Fruit fly (Drosophila melanogaster) whole organism, embryonic: ENCODE data around the gene RpL8.

Experiments
- Adf1 ChIP-seq: fragments of 200-800 bp; sonication (Bioruptor generic); IDR thresholded peaks from 2 replicates; pipeline ENCODE4 v1.3.6; 2022; ENCODE audit warnings: missing biosample characterization, missing genetic modification characterization
- Atf-2 ChIP-seq: fragments of 200-800 bp; sonication (Bioruptor generic); optimal IDR thresholded peaks from 2 replicates; lab custom pipeline; 2016; ENCODE audit warnings: missing biosample characterization, missing genetic modification characterization
- CG10543 ChIP-seq: fragments of 200-800 bp; sonication (Bioruptor generic); optimal IDR thresholded peaks from 3 replicates; lab custom pipeline; 2017; ENCODE audit warnings: missing biosample characterization, mild to moderate bottlenecking, missing genetic modification characterization, moderate library complexity
- CG15269 ChIP-seq: fragments of 200-800 bp; sonication (Bioruptor generic); optimal IDR thresholded peaks from 2 replicates; lab custom pipeline; 2018; ENCODE audit warnings: missing biosample characterization, mild to moderate bottlenecking, missing genetic modification characterization, moderate library complexity
- CG1647 ChIP-seq: fragments of 200-800 bp; sonication (Bioruptor generic); optimal IDR thresholded peaks from 3 replicates; lab custom pipeline; 2016; ENCODE audit warnings: missing biosample characterization, missing genetic modification characterization
- CG17912 ChIP-seq: fragments of 200-800 bp; sonication (Bioruptor generic); optimal IDR thresholded peaks from 2 replicates; lab custom pipeline; 2018; ENCODE audit warnings: missing biosample characterization, mild to moderate bottlenecking, missing genetic modification characterization
- CG18262 ChIP-seq: fragments of 200-800 bp; optimal IDR thresholded peaks from 3 replicates; lab custom pipeline; 2019; ENCODE audit warnings: missing biosample characterization, mild to moderate bottlenecking, missing genetic modification characterization, moderate library complexity
- CG18599 ChIP-seq: fragments of 200-800 bp; sonication (Bioruptor generic); optimal IDR thresholded peaks from 3 replicates; lab custom pipeline; 2017; ENCODE audit warnings: missing biosample characterization, missing genetic modification characterization, mild to moderate bottlenecking, moderate library complexity, missing genetic modification reagents
- CG3407 ChIP-seq: fragments of 200-800 bp; sonication (Bioruptor generic); optimal IDR thresholded peaks from 2 replicates; lab custom pipeline; 2018; ENCODE audit warnings: missing biosample characterization, mild to moderate bottlenecking, missing genetic modification characterization
- CG3847 ChIP-seq: fragments of 200-800 bp; sonication (Bioruptor generic); IDR thresholded peaks from 2 replicates; pipeline ENCODE4 v1.3.6; 2022; ENCODE audit warnings: missing biosample characterization, missing genetic modification characterization
- CG4707 ChIP-seq: fragments of 200-800 bp; sonication (Bioruptor generic); optimal IDR thresholded peaks from 2 replicates; lab custom pipeline; 2018; ENCODE audit warnings: missing biosample characterization, mild to moderate bottlenecking, missing genetic modification characterization, moderate library complexity
- CG7372 ChIP-seq: fragments of 200-800 bp; sonication (Bioruptor generic); IDR thresholded peaks from 2 replicates; pipeline ENCODE4 v1.3.6; 2022; ENCODE audit warnings: missing biosample characterization, missing genetic modification characterization
- CG7839 ChIP-seq: fragments of 200-800 bp; sonication (Bioruptor generic); optimal IDR thresholded peaks from 3 replicates; lab custom pipeline; 2018; ENCODE audit warnings: missing biosample characterization, mild to moderate bottlenecking, missing genetic modification characterization, moderate library complexity
- CG9876 ChIP-seq: fragments of 200-800 bp; sonication (Bioruptor generic); optimal IDR thresholded peaks from 2 replicates; lab custom pipeline; 2016; ENCODE audit warnings: missing biosample characterization, missing genetic modification characterization
- CHES-1-like ChIP-seq: fragments of 200-800 bp; sonication (Bioruptor generic); optimal IDR thresholded peaks from 2 replicates; lab custom pipeline; 2016; ENCODE audit warnings: missing biosample characterization, missing genetic modification characterization
- Camta ChIP-seq: fragments of 200-800 bp; sonication (Bioruptor generic); optimal IDR thresholded peaks from 2 replicates; lab custom pipeline; 2016; ENCODE audit warnings: missing biosample characterization, missing genetic modification characterization
- Doc2 ChIP-seq: fragments of 200-800 bp; sonication (Bioruptor generic); IDR thresholded peaks from 2 replicates; pipeline ENCODE4 v1.3.6; 2022; ENCODE audit warnings: missing biosample characterization, missing genetic modification characterization
- Eip74EF ChIP-seq, 2 experiments: fragments of 200-800 bp in 1 of 2; fragments of >200 bp in 1 of 2; sonication (Bioruptor generic) in 1 of 2; optimal IDR thresholded peaks; 2 replicates each; lab custom pipeline; 2017 to 2019; ENCODE audit warnings: missing biosample characterization in 2 of 2, missing genetic modification characterization in 2 of 2, mild to moderate bottlenecking in 1 of 2, moderate library complexity in 1 of 2
- HHEX ChIP-seq: fragments of 200-800 bp; sonication (Bioruptor generic); optimal IDR thresholded peaks from 3 replicates; lab custom pipeline; 2017; ENCODE audit warnings: missing biosample characterization, mild to moderate bottlenecking, missing genetic modification characterization, missing genetic modification reagents
- Hand ChIP-seq: fragments of 200-800 bp; sonication (Bioruptor generic); optimal IDR thresholded peaks from 2 replicates; lab custom pipeline; 2017; ENCODE audit warnings: mild to moderate bottlenecking, missing biosample characterization, missing genetic modification reagents, missing genetic modification characterization
- Hmr ChIP-seq: fragments of 200-800 bp; sonication (Bioruptor generic); optimal IDR thresholded peaks from 3 replicates; lab custom pipeline; 2017; ENCODE audit warnings: mild to moderate bottlenecking, missing biosample characterization, missing genetic modification reagents, missing genetic modification characterization
- MBD-R2 ChIP-seq: fragments of 200-800 bp; sonication (Bioruptor generic); IDR thresholded peaks from 2 replicates; pipeline ENCODE4 v1.3.6; 2022; ENCODE audit warnings: missing biosample characterization, missing genetic modification characterization
- Mrtf ChIP-seq: fragments of 200-800 bp; sonication (Bioruptor generic); IDR thresholded peaks from 3 replicates; pipeline ENCODE4 v1.3.6; 2022; ENCODE audit warnings: missing biosample characterization, missing genetic modification characterization
- Myb ChIP-seq: fragments of 200-800 bp; sonication (Bioruptor generic); optimal IDR thresholded peaks from 2 replicates; lab custom pipeline; 2016; ENCODE audit warnings: missing biosample characterization, missing genetic modification characterization
- Nf-YA ChIP-seq: fragments of 200-800 bp; sonication (Bioruptor generic); IDR thresholded peaks from 2 replicates; pipeline ENCODE4 v1.3.6; 2022; ENCODE audit warnings: missing biosample characterization, missing genetic modification characterization
- Poxn ChIP-seq: fragments of 200-800 bp; sonication (Bioruptor generic); IDR thresholded peaks from 2 replicates; pipeline ENCODE4 v1.3.6; 2022; ENCODE audit warnings: missing biosample characterization, missing genetic modification characterization
- Vsx1 ChIP-seq: fragments of 200-800 bp; sonication (Bioruptor generic); optimal IDR thresholded peaks from 2 replicates; lab custom pipeline; 2017; ENCODE audit warnings: missing biosample characterization, mild to moderate bottlenecking, missing genetic modification characterization, missing genetic modification reagents
- aop ChIP-seq: fragments of 200-800 bp; sonication (Bioruptor generic); IDR thresholded peaks from 2 replicates; pipeline ENCODE4 v1.3.6; 2022; ENCODE audit warnings: missing biosample characterization, missing genetic modification characterization
- bowl ChIP-seq: fragments of 200-800 bp; sonication (Bioruptor generic); IDR thresholded peaks from 2 replicates; pipeline ENCODE4 v1.3.6; 2022; ENCODE audit warnings: missing biosample characterization, missing genetic modification characterization
- disco-r ChIP-seq: fragments of 200-800 bp; sonication (Bioruptor generic); optimal IDR thresholded peaks from 2 replicates; lab custom pipeline; 2016; ENCODE audit warnings: missing biosample characterization, missing genetic modification characterization
- dpn ChIP-seq, 2 experiments: fragments of 200-800 bp; sonication (Bioruptor generic); optimal IDR thresholded peaks; 3 replicates each; lab custom pipeline; 2016; ENCODE audit warnings: missing biosample characterization in 2 of 2, missing genetic modification characterization in 2 of 2
- emc ChIP-seq: fragments of 200-800 bp; sonication (Bioruptor generic); optimal IDR thresholded peaks from 2 replicates; lab custom pipeline; 2016; ENCODE audit warnings: missing biosample characterization, missing genetic modification characterization
- ewg ChIP-seq: fragments of 200-800 bp; sonication (Bioruptor generic); optimal IDR thresholded peaks from 3 replicates; lab custom pipeline; 2017; ENCODE audit warnings: mild to moderate bottlenecking, missing biosample characterization, missing genetic modification reagents, missing genetic modification characterization
- ham ChIP-seq: fragments of 200-800 bp; sonication (Bioruptor generic); IDR thresholded peaks from 2 replicates; pipeline ENCODE4 v1.3.6; 2022; ENCODE audit warnings: missing biosample characterization, missing genetic modification characterization
- inv ChIP-seq: fragments of 200-800 bp; sonication (Bioruptor generic); IDR thresholded peaks from 2 replicates; pipeline ENCODE4 v1.3.6; 2022; ENCODE audit warnings: missing biosample characterization, missing genetic modification characterization; ENCODE audit not compliant: partially characterized antibody
- jigr1 ChIP-seq: fragments of 200-800 bp; sonication (Bioruptor generic); IDR thresholded peaks from 3 replicates; pipeline ENCODE4 v1.3.6; 2022; ENCODE audit warnings: missing biosample characterization, missing genetic modification characterization
- knrl ChIP-seq: fragments of 200-800 bp; sonication (Bioruptor generic); IDR thresholded peaks from 3 replicates; pipeline ENCODE4 v1.3.6; 2022; ENCODE audit warnings: missing biosample characterization, missing genetic modification characterization; ENCODE audit not compliant: partially characterized antibody
- lbe ChIP-seq: fragments of 200-800 bp; sonication (Bioruptor generic); optimal IDR thresholded peaks from 2 replicates; lab custom pipeline; 2016; ENCODE audit warnings: missing biosample characterization, mild to moderate bottlenecking, missing genetic modification characterization
- lov ChIP-seq, 2 experiments: fragments of 200-800 bp in 1 of 2; fragments of >200 bp in 1 of 2; sonication (Bioruptor generic) in 1 of 2; IDR thresholded peaks in 1 of 2; optimal IDR thresholded peaks in 1 of 2; 2 replicates in 1 of 2; 3 replicates in 1 of 2; pipeline versions ENCODE4 v1.3.6 to Lab custom; 2017 to 2022; ENCODE audit warnings: missing biosample characterization in 1 of 2, missing genetic modification characterization in 1 of 2
- otp ChIP-seq: fragments of 200-800 bp; sonication (Bioruptor generic); IDR thresholded peaks from 3 replicates; pipeline ENCODE4, ENCODE4 v1.3.6; 2022; ENCODE audit warnings: missing biosample characterization, missing genetic modification characterization
- p53 ChIP-seq: fragments of 200-800 bp; sonication (Bioruptor generic); optimal IDR thresholded peaks from 2 replicates; lab custom pipeline; 2016; ENCODE audit warnings: missing biosample characterization, missing genetic modification characterization
- pb ChIP-seq: fragments of 200-800 bp; sonication (Bioruptor generic); optimal IDR thresholded peaks from 3 replicates; lab custom pipeline; 2016; ENCODE audit warnings: missing biosample characterization, missing genetic modification characterization
- run ChIP-seq: fragments of 200-800 bp; sonication (Bioruptor generic); optimal IDR thresholded peaks from 3 replicates; lab custom pipeline; 2018; ENCODE audit warnings: missing biosample characterization, mild to moderate bottlenecking, missing genetic modification characterization
- sens ChIP-seq: fragments of 200-800 bp; sonication (Bioruptor generic); peaks from one replicate; lab custom pipeline; 2016; ENCODE audit warnings: missing biosample characterization, missing genetic modification characterization
- sim ChIP-seq: fragments of 200-800 bp; sonication (Bioruptor generic); IDR thresholded peaks from 2 replicates; pipeline ENCODE4 v1.3.6; 2022; ENCODE audit warnings: missing biosample characterization, missing genetic modification characterization
- slp2 ChIP-seq: fragments of 200-800 bp; sonication (Bioruptor generic); optimal IDR thresholded peaks from 2 replicates; lab custom pipeline; 2016; ENCODE audit warnings: missing biosample characterization, missing genetic modification characterization
- vfl ChIP-seq: fragments of 200-800 bp; sonication (Bioruptor generic); optimal IDR thresholded peaks from 2 replicates; lab custom pipeline; 2016; ENCODE audit warnings: missing biosample characterization, missing genetic modification characterization
- wek ChIP-seq: fragments of 200-800 bp; sonication (Bioruptor generic); optimal IDR thresholded peaks from 3 replicates; lab custom pipeline; 2018; ENCODE audit warnings: missing biosample characterization, mild to moderate bottlenecking, missing genetic modification characterization, moderate library complexity
- zen2 ChIP-seq: fragments of 200-800 bp; sonication (Bioruptor generic); IDR thresholded peaks from 3 replicates; pipeline ENCODE4 v1.3.6; 2022; ENCODE audit warnings: missing biosample characterization, missing genetic modification characterization; ENCODE audit not compliant: partially characterized antibody

Gene RpL8

DNA sequence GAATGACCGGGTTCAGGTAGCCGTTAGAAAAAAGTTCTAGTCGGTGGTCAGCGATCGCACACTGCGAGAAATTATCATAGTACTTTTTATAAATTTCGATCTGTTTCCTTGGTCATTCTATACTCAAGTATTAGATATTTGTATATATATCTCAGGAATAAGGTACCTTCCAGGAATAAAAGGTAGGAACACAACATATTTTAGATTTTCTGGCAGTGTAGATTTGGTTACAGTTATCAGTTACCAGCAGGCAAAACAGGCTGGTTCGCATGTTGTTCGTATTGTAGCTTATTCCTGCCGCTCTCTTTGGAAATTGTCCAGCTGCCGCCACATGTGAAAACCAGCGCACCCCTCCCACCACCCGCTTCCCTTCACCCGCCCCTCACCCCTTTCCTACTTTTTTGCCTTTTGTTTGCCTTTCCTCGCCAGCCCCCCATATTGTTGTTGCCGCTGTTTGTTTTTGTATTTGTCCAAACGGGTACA is 5.9 kb upstream of the RpL8 start (continued):
- peak; percentile 69 for TF ChIP-seq Adf1 (GFP tag; lab: Robert Waterston, UW)
- TF ChIP-seq knrl (GFP tag; lab: Robert Waterston, UW): no peak
- peak; percentile 87 for TF ChIP-seq HHEX (GFP tag; lab: Kevin White, UChicago)
- no peak for TF ChIP-seq p53
- TF ChIP-seq zen2 (GFP tag; lab: Robert Waterston, UW): no peak
- peak; percentile 61 for TF ChIP-seq CG4707 (GFP tag; lab: Kevin White, UChicago)
- TF ChIP-seq Vsx1 (GFP tag; lab: Kevin White, UChicago): no peak
- peak; percentile 71; the same call in 1 of the 2 replicates for TF ChIP-seq sim
- TF ChIP-seq Nf-YA (GFP tag; lab: Robert Waterston, UW): peak; percentile 83
- TF ChIP-seq sens (GFP tag; lab: Kevin White, UChicago): peak; percentile 98
- TF ChIP-seq bowl (GFP tag; lab: Robert Waterston, UW): peak; percentile 59; the same call in 1 of the 2 replicates
- peak; percentile 59; the same call in 1 of the 2 replicates for TF ChIP-seq ham (GFP tag; lab: Robert Waterston, UW)
- TF ChIP-seq inv (GFP tag; lab: Robert Waterston, UW): 0 out of 2 replicates have a peak, but pooled peaks have one; percentile 27
- no peak for TF ChIP-seq lbe (GFP tag; lab: Kevin White, UChicago)
- TF ChIP-seq Doc2 (GFP tag; lab: Robert Waterston, UW): peak; percentile 55; the same call in 1 of the 2 replicates
- peak; percentile 21 for TF ChIP-seq Myb (GFP tag; lab: Kevin White, UChicago)
- TF ChIP-seq Atf-2 (GFP tag; lab: Kevin White, UChicago): peak; percentile 40
- peak; percentile 54 for TF ChIP-seq CG1647 (GFP tag; lab: Kevin White, UChicago)
- TF ChIP-seq CG3847 (GFP tag; lab: Robert Waterston, UW): peak; percentile 92
- TF ChIP-seq CG10543 (GFP tag; lab: Kevin White, UChicago): peak; percentile 70
- peak; percentile 33 for TF ChIP-seq emc (GFP tag; lab: Kevin White, UChicago)
- peak; percentile 70 for TF ChIP-seq Hand (GFP tag; lab: Kevin White, UChicago)
- TF ChIP-seq run (tag; lab: Kevin White, UChicago): peak; percentile 60
- peak; percentile 55; the same call in 1 of the 2 replicates for TF ChIP-seq CG7372
- TF ChIP-seq Camta: peak; percentile 66
- peak; percentile 65; the same call in 2 of the 3 replicates for TF ChIP-seq Mrtf (GFP tag; lab: Robert Waterston, UW)
- peak; percentile 71 for TF ChIP-seq CHES-1-like (GFP tag; lab: Kevin White, UChicago)
- peak; percentile 85 for TF ChIP-seq CG18262 (tag; lab: Kevin White, UChicago)
- TF ChIP-seq CG15269 (tag; lab: Kevin White, UChicago): peak; percentile 83
- TF ChIP-seq ewg (GFP tag; lab: Kevin White, UChicago): peak; percentile 75
- peak; percentile 81 for TF ChIP-seq Hmr (GFP tag; lab: Kevin White, UChicago)
- TF ChIP-seq jigr1 (GFP tag; lab: Robert Waterston, UW): no peak
- TF ChIP-seq MBD-R2 (GFP tag; lab: Robert Waterston, UW): peak; percentile 82; the same call in 1 of the 2 replicates
- peak; percentile 90 for TF ChIP-seq CG18599
- TF ChIP-seq pb (GFP tag; lab: Kevin White, UChicago): peak; percentile 31
- TF ChIP-seq Eip74EF (GFP tag; optimal IDR thresholded peaks at IDR 0.05; lab: Kevin White, UChicago): peak in 1 of 2 experiments; percentile 73
- TF ChIP-seq vfl (GFP tag; lab: Kevin White, UChicago): peak; percentile 8
- peak; percentile 33 for TF ChIP-seq CG9876 (GFP tag; lab: Kevin White, UChicago)
- TF ChIP-seq wek (GFP tag; lab: Kevin White, UChicago): peak; percentile 23
- TF ChIP-seq aop (GFP tag; lab: Robert Waterston, UW): peak; percentile 46; the same call in 1 of the 2 replicates
- peak; percentile 72 to 79 for TF ChIP-seq dpn (GFP tag; optimal IDR thresholded peaks at IDR 0.05; lab: Kevin White, UChicago)
- TF ChIP-seq Poxn (GFP tag; lab: Robert Waterston, UW): peak; percentile 36; the same call in 1 of the 2 replicates
- no peak for TF ChIP-seq lov (optimal IDR thresholded peaks at IDR 0.05; lab: Kevin White, UChicago)
- peak; percentile 70; the same call in 2 of the 3 replicates for TF ChIP-seq lov (GFP tag; IDR thresholded peaks at IDR 0.05; lab: Robert Waterston, UW)
- peak; percentile 94 for TF ChIP-seq otp (GFP tag; lab: Robert Waterston, UW)
- TF ChIP-seq CG17912 (GFP tag; lab: Kevin White, UChicago): peak; percentile 31
- TF ChIP-seq CG3407 (GFP tag; lab: Kevin White, UChicago): peak; percentile 74
- peak; percentile 55 for TF ChIP-seq disco-r (GFP tag; lab: Kevin White, UChicago)
- TF ChIP-seq slp2: peak; percentile 22
- TF ChIP-seq CG7839: peak; percentile 88
